Fruit fly (Drosophila melanogaster) S2 (cell line): ENCODE results near the gene CG18598.

Experiments used
- CG8478 ChIP-seq: fragments of >200 bp; optimal IDR thresholded peaks from 2 replicates; lab custom pipeline; 2018
- CTCF ChIP-seq, 2 experiments: fragments of >200 bp; optimal IDR thresholded peaks; 2 replicates each; lab custom pipeline; 2018

The CG18598 gene

dm6 chr3R:18296084-18296483, 45.2 kb downstream of the CG18598 start:
- TF ChIP-seq CG8478 = no peak
- no peak for TF ChIP-seq CTCF (optimal IDR thresholded peaks at IDR 0.05; lab: Kevin White, UChicago)

dm6 chr3R:18296737-18297136, 45.8 kb downstream of the CG18598 start:
- no peak for TF ChIP-seq CG8478
- no peak for TF ChIP-seq CTCF (optimal IDR thresholded peaks at IDR 0.05; lab: Kevin White, UChicago)

- TF ChIP-seq CG8478 = no peak
- no peak for TF ChIP-seq CTCF (optimal IDR thresholded peaks at IDR 0.05; lab: Kevin White, UChicago)
Measured at dm6 chr3R:18297444-18298297, 46.8 kb downstream of the CG18598 start.

- TF ChIP-seq CG8478 (no peak), CTCF (optimal IDR thresholded peaks at IDR 0.05; lab: Kevin White, UChicago) (no peak)
Measured at dm6 chr3R:18298298-18298899, 47.5 kb downstream of the CG18598 start.

dm6 chr3R:18298900-18299321, 48.0 kb downstream of the CG18598 start, which contains the start of gene Dlc90F:
Dlc90F (plus strand) TSS chr3R:18299229.
- TF ChIP-seq CG8478 (no peak), CTCF (optimal IDR thresholded peaks at IDR 0.05; lab: Kevin White, UChicago) (no peak)
